Worm (Caenorhabditis elegans) whole organism, young adult: ENCODE data around the gene B0244.7.

Experiments used
- akir-1 ChIP-seq: fragments of 200-800 bp; sonication (Bioruptor generic); optimal IDR thresholded peaks from 2 replicates; lab custom pipeline; 2018; ENCODE audit warnings: mild to moderate bottlenecking, missing genetic modification characterization, moderate library complexity, missing compliant biosample characterization
- ama-1 ChIP-seq, 3 experiments: fragments of 150-350 bp in 1 of 3; sonication (generic microtip) in 2 of 3; optimal IDR thresholded peaks; 2 replicates each; lab custom pipeline; 2014 to 2018; ENCODE audit warnings: missing biosample characterization in 2 of 3, missing genetic modification characterization in 2 of 3, missing genetic modification reagents in 2 of 3
- ceh-40 ChIP-seq: fragments of 200-800 bp; sonication (Bioruptor generic); IDR thresholded peaks from 2 replicates; pipeline ENCODE4 v1.3.6; 2022; ENCODE audit warnings: missing genetic modification characterization, missing compliant biosample characterization
- let-526 ChIP-seq: fragments of 200-800 bp; sonication (Bioruptor generic); IDR thresholded peaks from 2 replicates; pipeline ENCODE4 v1.3.6; 2022; ENCODE audit warnings: missing genetic modification reagents, missing genetic modification characterization, missing compliant biosample characterization
- lin-26 ChIP-seq: fragments of 200-800 bp; sonication (Bioruptor generic); IDR thresholded peaks from 2 replicates; pipeline ENCODE4 v1.3.6; 2022; ENCODE audit warnings: missing genetic modification reagents, missing genetic modification characterization, missing compliant biosample characterization
- lin-35 ChIP-seq, 3 experiments: fragments of 150-350 bp in 2 of 3; sonication (generic microtip) in 1 of 3; optimal IDR thresholded peaks; 2 replicates each; lab custom pipeline; 2014 to 2018; ENCODE audit warnings: missing biosample characterization in 3 of 3, missing genetic modification characterization in 3 of 3, missing genetic modification reagents in 3 of 3
- nfya-2 ChIP-seq: fragments of 200-800 bp; sonication (Bioruptor generic); IDR thresholded peaks from 2 replicates; pipeline ENCODE4 v1.3.6; 2022; ENCODE audit warnings: missing genetic modification reagents, missing genetic modification characterization, missing compliant biosample characterization
- snpc-4 ChIP-seq, 5 experiments: fragments of 150-350 bp in 1 of 5; sonication (generic microtip) in 4 of 5; optimal IDR thresholded peaks; 2 replicates each; lab custom pipeline; 2014 to 2018; ENCODE audit warnings: missing genetic modification characterization in 5 of 5, missing biosample characterization in 3 of 5, antibody characterized with exemption in 2 of 5, mild to moderate bottlenecking in 2 of 5, missing compliant biosample characterization in 2 of 5, missing genotype in 2 of 5, moderate library complexity in 2 of 5, missing genetic modification reagents in 1 of 5
- sptf-2 ChIP-seq: fragments of 200-800 bp; sonication (Bioruptor generic); optimal IDR thresholded peaks from 2 replicates; lab custom pipeline; 2018; ENCODE audit warnings: mild to moderate bottlenecking, missing genetic modification characterization, missing compliant biosample characterization
- unc-130 ChIP-seq: sonication (generic microtip); optimal IDR thresholded peaks from 2 replicates; lab custom pipeline; 2016; ENCODE audit warnings: missing genetic modification reagents, missing genetic modification characterization, missing compliant biosample characterization
- unc-62 ChIP-seq: fragments of 150-350 bp; optimal IDR thresholded peaks from 2 replicates; lab custom pipeline; 2014; ENCODE audit warnings: missing biosample characterization, missing genetic modification reagents, missing genetic modification characterization
- xnd-1 ChIP-seq: sonication (generic microtip); optimal IDR thresholded peaks from 2 replicates; lab custom pipeline; 2016; ENCODE audit warnings: missing genotype, missing genetic modification reagents, missing genetic modification characterization, missing compliant biosample characterization

ce11 chrIII:5727827-5728226 lies 3.5 kb upstream of the B0244.7 start, which contains the start of gene egg-1:
- TF ChIP-seq ceh-40 (no peak), xnd-1 (tag; lab: Kevin White, UChicago) (peak; percentile 98), snpc-4 (GFP tag; optimal IDR thresholded peaks at IDR 0.05; lab: Kevin White, UChicago) (peak; percentile 40), snpc-4 (tag; optimal IDR thresholded peaks at IDR 0.05; lab: Kevin White, UChicago) (peak in 3 of 4 experiments; percentile 8 to 60 (median 59)), lin-35 (GFP tag; optimal IDR thresholded peaks at IDR 0.05; lab: Kevin White, UChicago) (peak in 2 of 3 experiments; percentile 51 to 62), let-526 (no peak), ama-1 (optimal IDR thresholded peaks at IDR 0.05; lab: Kevin White, UChicago) (no peak), ama-1 (GFP tag; optimal IDR thresholded peaks at IDR 0.05; lab: Kevin White, UChicago) (no peak), lin-26 (GFP tag; lab: Robert Waterston, UW) (no peak), unc-62 (GFP tag; lab: Kevin White, UChicago) (no peak), akir-1 (no peak), sptf-2 (GFP tag; lab: Kevin White, UChicago) (no peak), unc-130 (GFP tag; lab: Kevin White, UChicago) (peak; percentile 75), nfya-2 (GFP tag; lab: Robert Waterston, UW) (no peak)
